Fruit fly (Drosophila melanogaster) S2 (cell line): Measurements from ENCODE around the gene Rpp20.

Experiments used
- CG8478 ChIP-seq: fragments of >200 bp; optimal IDR thresholded peaks from 2 replicates; lab custom pipeline; 2018
- CTCF ChIP-seq, 2 experiments: fragments of >200 bp; optimal IDR thresholded peaks; 2 replicates each; lab custom pipeline; 2018

The Rpp20 gene

dm6 chrX:19735270-19735669 is 9.0 kb upstream of the Rpp20 start, which contains the start of gene CG14234:
Gene CG14234, plus strand, starts transcription at chrX:19735570.
- no peak for TF ChIP-seq CG8478
- TF ChIP-seq CTCF (optimal IDR thresholded peaks at IDR 0.05; lab: Kevin White, UChicago) = no peak

- TF ChIP-seq CTCF (optimal IDR thresholded peaks at IDR 0.05; lab: Kevin White, UChicago) = no peak
- TF ChIP-seq CG8478 = no peak
Observed at dm6 chrX:19737872-19738271, 6.4 kb upstream of the Rpp20 start.

dm6 chrX:19745908-19746604 is 1.8 kb downstream of the Rpp20 start, which contains the start of gene parvin:
Gene parvin, plus strand, starts transcription at chrX:19746041.
- TF ChIP-seq CTCF (optimal IDR thresholded peaks at IDR 0.05; lab: Kevin White, UChicago) (no peak), CG8478 (no peak)

dm6 chrX:19748014-19748413 is 3.8 kb downstream of the Rpp20 start, which contains the start of gene Alr:
Gene Alr, plus strand, starts transcription at chrX:19748314.
- TF ChIP-seq CTCF (optimal IDR thresholded peaks at IDR 0.05; lab: Kevin White, UChicago) = no peak
- TF ChIP-seq CG8478 = no peak

- TF ChIP-seq CG8478 = no peak
- TF ChIP-seq CTCF (optimal IDR thresholded peaks at IDR 0.05; lab: Kevin White, UChicago) = peak in 1 of 2 experiments; percentile 37
Observed at dm6 chrX:19748565-19748964, 4.3 kb downstream of the Rpp20 start.

dm6 chrX:19750626-19751149 is 6.5 kb downstream of the Rpp20 start, which contains the start of gene Abcd3:
Gene Abcd3, plus strand, starts transcription at chrX:19750770.
- TF ChIP-seq CG8478 (no peak), CTCF (optimal IDR thresholded peaks at IDR 0.05; lab: Kevin White, UChicago) (no peak)

- TF ChIP-seq CTCF (optimal IDR thresholded peaks at IDR 0.05; lab: Kevin White, UChicago) (no peak), CG8478 (no peak)
Observed at dm6 chrX:19752344-19752743, 8.1 kb downstream of the Rpp20 start.

- TF ChIP-seq CG8478 = no peak
- no peak for TF ChIP-seq CTCF (optimal IDR thresholded peaks at IDR 0.05; lab: Kevin White, UChicago)
Observed at dm6 chrX:19753710-19754109, 9.5 kb downstream of the Rpp20 start.

dm6 chrX:19754152-19754579 is 9.9 kb downstream of the Rpp20 start:
- TF ChIP-seq CTCF (optimal IDR thresholded peaks at IDR 0.05; lab: Kevin White, UChicago) = no peak
- TF ChIP-seq CG8478 = no peak

dm6 chrX:19754705-19755403 is 10.6 kb downstream of the Rpp20 start:
- TF ChIP-seq CG8478 (no peak), CTCF (optimal IDR thresholded peaks at IDR 0.05; lab: Kevin White, UChicago) (no peak)

- TF ChIP-seq CTCF (optimal IDR thresholded peaks at IDR 0.05; lab: Kevin White, UChicago) (peak in 1 of 2 experiments; percentile 22), CG8478 (no peak)
Observed at dm6 chrX:19762167-19762566, 17.9 kb downstream of the Rpp20 start.

dm6 chrX:19763440-19764002 is 19.3 kb downstream of the Rpp20 start:
- TF ChIP-seq CG8478 (no peak), CTCF (optimal IDR thresholded peaks at IDR 0.05; lab: Kevin White, UChicago) (no peak)

- TF ChIP-seq CG8478 = no peak
- TF ChIP-seq CTCF (optimal IDR thresholded peaks at IDR 0.05; lab: Kevin White, UChicago) = no peak
Observed at dm6 chrX:19764824-19765489, 20.7 kb downstream of the Rpp20 start, which contains the start of gene CG12702. Gene CG12702, minus strand, starts transcription at chrX:19764874.

- TF ChIP-seq CTCF (optimal IDR thresholded peaks at IDR 0.05; lab: Kevin White, UChicago) (no peak), CG8478 (no peak)
Observed at dm6 chrX:19765490-19766212, 21.4 kb downstream of the Rpp20 start.
